Fruit fly (Drosophila melanogaster): ENCODE results near the gene CG33985.

CG33985 gene

DNA sequence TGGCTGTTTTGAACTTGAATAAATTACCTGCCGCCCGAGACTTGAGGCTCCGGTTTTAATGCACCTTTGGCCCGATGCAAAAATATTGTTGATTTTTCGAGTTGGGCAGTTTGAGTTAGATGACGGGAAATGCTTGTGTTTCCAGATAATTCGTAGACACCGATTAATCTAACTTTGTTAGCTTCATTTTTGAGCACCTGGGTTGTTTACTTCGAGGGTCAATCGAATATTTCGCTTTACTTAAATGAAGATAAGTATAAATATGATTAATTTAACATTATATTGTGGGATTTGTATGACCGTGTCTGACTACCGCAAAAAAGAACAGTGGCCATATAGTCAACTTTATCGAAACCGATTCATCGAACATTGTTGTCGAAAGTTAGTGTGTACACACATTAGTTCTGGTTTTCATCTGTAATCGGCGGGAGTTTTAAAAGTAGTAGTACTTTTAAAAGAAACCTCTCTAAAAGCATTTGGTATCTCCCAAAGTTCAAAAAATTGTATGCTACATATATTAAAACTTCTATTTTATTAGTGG lies 2.7 kb downstream of the CG33985 start, which contains the start of gene CG7945:
CG7945 (minus strand) TSS at position 332 of the 541 bp plus-strand sequence.
- TF ChIP-seq Mnt (GFP tag; optimal IDR thresholded peaks at IDR 0.05) (no peak), bab1 (GFP tag; optimal IDR thresholded peaks at IDR 0.05) (peak; percentile 70), CG5204 (GFP tag; optimal IDR thresholded peaks at IDR 0.05) (no peak), kay (GFP tag; ENCODE audit: borderline replicate concordance) (peak; percentile 8)

dm6 chr3L:15520320-15520719 lies 6.3 kb downstream of the CG33985 start, which contains the start of gene yellow-k:
yellow-k (plus strand) TSS chr3L:15520620.
- peak; percentile 7 for TF ChIP-seq bab1 (GFP tag; optimal IDR thresholded peaks at IDR 0.05)
- peak; percentile 82 for TF ChIP-seq tj (GFP tag; optimal IDR thresholded peaks at IDR 0.05)
- no peak for TF ChIP-seq pad (GFP tag; optimal IDR thresholded peaks at IDR 0.05)

DNA sequence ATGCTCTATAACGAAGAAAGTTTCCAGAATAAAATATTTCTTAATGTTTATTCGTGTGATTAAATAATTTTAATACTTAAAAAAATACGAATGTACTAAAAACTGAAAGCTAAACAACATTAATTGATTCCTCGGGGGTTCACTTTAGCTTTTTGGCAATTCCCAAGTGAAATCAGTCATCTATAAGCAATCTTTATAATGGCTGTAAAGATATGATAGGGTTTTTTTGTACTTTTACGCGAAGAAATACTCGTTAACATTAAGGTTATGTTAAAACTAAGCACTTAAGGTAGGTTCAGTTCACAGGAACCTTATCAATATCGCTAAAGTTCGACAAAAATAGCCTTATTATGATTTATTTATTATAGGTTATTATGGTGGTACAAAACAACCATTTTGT lies 6.7 kb downstream of the CG33985 start:
- TF ChIP-seq ovo (GFP tag; optimal IDR thresholded peaks at IDR 0.05) (no peak), kay (GFP tag; ENCODE audit: borderline replicate concordance) (no peak), CG5204 (GFP tag; optimal IDR thresholded peaks at IDR 0.05) (no peak)

DNA sequence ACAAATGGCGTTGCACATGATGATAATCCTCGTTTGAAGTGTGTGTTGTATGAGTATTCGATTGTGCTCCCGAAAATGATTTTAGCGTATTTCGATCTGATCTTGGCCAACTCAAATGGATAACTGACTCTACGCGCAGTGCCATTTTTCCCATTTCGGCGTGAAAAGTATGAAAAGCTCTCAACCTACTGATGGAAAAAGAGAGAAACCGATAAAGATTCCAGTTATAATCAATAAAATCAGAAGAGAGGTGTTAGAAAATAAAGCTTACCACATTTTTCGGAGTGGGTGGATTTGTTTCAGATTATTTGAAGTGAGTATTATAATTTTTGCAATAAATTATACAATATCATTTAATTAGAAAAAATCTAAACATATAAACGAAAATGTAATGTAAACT lies 7.1 kb downstream of the CG33985 start, which contains the start of gene mex1:
mex1 (minus strand) TSS at position 101 of the 400 bp plus-strand sequence.
- no peak for TF ChIP-seq tj (GFP tag; optimal IDR thresholded peaks at IDR 0.05)
- TF ChIP-seq cic (GFP tag; optimal IDR thresholded peaks at IDR 0.05) = no peak
- TF ChIP-seq ovo (GFP tag; optimal IDR thresholded peaks at IDR 0.05) = no peak
- TF ChIP-seq bab1 (GFP tag; optimal IDR thresholded peaks at IDR 0.05) = no peak
- no peak for TF ChIP-seq CG14711 (tag; optimal IDR thresholded peaks at IDR 0.05)
- no peak for TF ChIP-seq pad (GFP tag; optimal IDR thresholded peaks at IDR 0.05)

DNA sequence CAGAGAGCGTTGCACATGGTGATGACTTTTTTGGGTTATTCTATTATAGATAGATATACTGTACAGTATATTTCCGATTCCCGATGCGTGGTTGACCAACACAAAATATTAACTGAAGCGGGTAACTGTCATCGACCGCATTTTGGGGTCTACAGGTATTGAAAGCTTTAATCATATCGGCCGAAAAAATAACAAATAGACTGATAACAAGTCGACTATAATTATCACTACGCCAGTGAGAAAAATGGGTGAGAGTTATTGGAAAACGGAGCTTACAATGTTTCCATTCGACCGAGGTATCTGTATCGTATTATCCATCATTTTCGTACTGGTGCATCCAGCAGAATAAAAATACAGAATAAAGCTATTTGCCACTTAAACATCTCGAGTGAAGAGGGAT lies 8.3 kb downstream of the CG33985 start:
- TF ChIP-seq Mnt (GFP tag; optimal IDR thresholded peaks at IDR 0.05) (peak; percentile 35), kay (GFP tag; ENCODE audit: borderline replicate concordance) (peak; percentile 8), tj (GFP tag; optimal IDR thresholded peaks at IDR 0.05) (no peak), cic (GFP tag; optimal IDR thresholded peaks at IDR 0.05) (peak; percentile 33)

dm6 chr3L:15517508-15517907 lies 9.1 kb downstream of the CG33985 start:
- no peak for TF ChIP-seq CG7045 (GFP tag; optimal IDR thresholded peaks at IDR 0.05)
- TF ChIP-seq cic (GFP tag; optimal IDR thresholded peaks at IDR 0.05) = peak; percentile 12
- no peak for TF ChIP-seq CG5204 (GFP tag; optimal IDR thresholded peaks at IDR 0.05)
- no peak for TF ChIP-seq CG7101 (tag; optimal IDR thresholded peaks at IDR 0.05)
- TF ChIP-seq bab1 (GFP tag; optimal IDR thresholded peaks at IDR 0.05) = no peak
- TF ChIP-seq Clk (GFP tag; optimal IDR thresholded peaks at IDR 0.05) = no peak
- no peak for TF ChIP-seq Hr96 (GFP tag; optimal IDR thresholded peaks at IDR 0.05)
- no peak for TF ChIP-seq CG1620 (GFP tag; optimal IDR thresholded peaks at IDR 0.05)
- TF ChIP-seq toe (GFP tag; optimal IDR thresholded peaks at IDR 0.05) = no peak
- no peak for TF ChIP-seq CG11617 (GFP tag; optimal IDR thresholded peaks at IDR 0.05)
- no peak for TF ChIP-seq cnc (optimal IDR thresholded peaks at IDR 0.05)
- TF ChIP-seq CG14711 (tag; optimal IDR thresholded peaks at IDR 0.05) = no peak
- TF ChIP-seq CG12768 (GFP tag; optimal IDR thresholded peaks at IDR 0.05) = no peak
- TF ChIP-seq kay (GFP tag; ENCODE audit: borderline replicate concordance) = peak; percentile 50
- no peak for TF ChIP-seq Mnt (GFP tag; optimal IDR thresholded peaks at IDR 0.05)
- no peak for TF ChIP-seq pad (GFP tag; optimal IDR thresholded peaks at IDR 0.05)

dm6 chr3L:15516956-15517355 lies 9.7 kb downstream of the CG33985 start, which contains the start of gene CG13454:
CG13454 (minus strand) TSS chr3L:15517056.
- no peak for TF ChIP-seq Clk (GFP tag; optimal IDR thresholded peaks at IDR 0.05)
- TF ChIP-seq CG7101 (tag; optimal IDR thresholded peaks at IDR 0.05) = no peak
- no peak for TF ChIP-seq CG5204 (GFP tag; optimal IDR thresholded peaks at IDR 0.05)
- no peak for TF ChIP-seq bab1 (GFP tag; optimal IDR thresholded peaks at IDR 0.05)
- no peak for TF ChIP-seq kay (GFP tag; ENCODE audit: borderline replicate concordance)
- TF ChIP-seq CG12768 (GFP tag; optimal IDR thresholded peaks at IDR 0.05) = no peak
- no peak for TF ChIP-seq Hr96 (GFP tag; optimal IDR thresholded peaks at IDR 0.05)

DNA sequence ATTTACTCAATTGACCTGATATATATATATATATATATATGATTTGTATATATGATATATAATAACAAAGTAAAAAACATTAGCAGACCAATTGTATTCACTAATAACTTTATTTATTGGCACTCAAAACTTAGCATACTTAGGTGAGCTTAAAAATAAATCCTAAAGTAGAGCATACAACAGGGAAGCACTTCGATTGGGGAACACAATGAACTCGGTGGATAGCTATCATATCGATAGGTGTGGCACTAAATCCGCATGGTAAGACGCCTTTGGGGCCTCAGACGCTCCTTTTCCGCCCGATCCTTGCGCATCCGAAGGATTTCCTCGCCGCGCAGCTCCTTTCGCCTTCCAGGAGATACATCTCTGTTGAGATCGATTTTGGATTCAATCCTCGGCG lies 10.2 kb downstream of the CG33985 start:
- TF ChIP-seq Clk (GFP tag; optimal IDR thresholded peaks at IDR 0.05) = no peak
- no peak for TF ChIP-seq CG14711 (tag; optimal IDR thresholded peaks at IDR 0.05)
- TF ChIP-seq CG33017 (tag; optimal IDR thresholded peaks at IDR 0.05) = no peak
- no peak for TF ChIP-seq toe (GFP tag; optimal IDR thresholded peaks at IDR 0.05)

Measured in whole organism, adult.